Worm (Caenorhabditis elegans): Measurements from ENCODE around the gene rop-1.

The rop-1 gene

DNA sequence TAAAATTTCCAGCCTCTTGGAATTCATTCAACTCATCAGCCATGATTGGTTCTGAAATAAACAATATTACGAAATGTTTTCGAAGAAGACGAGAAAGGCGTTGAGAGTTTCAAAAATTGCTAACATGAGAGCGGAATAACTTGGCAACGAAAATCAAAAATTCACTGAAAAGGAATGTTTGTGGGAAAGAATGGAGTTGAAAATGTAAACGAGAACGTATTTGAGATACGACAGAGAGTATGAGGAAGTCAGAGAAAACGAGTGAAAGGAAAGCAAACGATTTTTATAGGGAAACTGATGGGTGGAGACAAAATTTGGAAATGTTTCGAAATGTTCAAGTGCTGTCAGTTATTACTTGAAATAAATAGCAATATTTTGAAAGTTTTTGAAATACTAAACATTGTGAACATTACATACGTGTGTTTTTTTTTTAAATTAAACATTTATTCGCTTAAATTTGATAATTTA lies at the start of gene rop-1:
Gene rop-1, minus strand, starts transcription at position 51 of the 468 bp plus-strand sequence.
- no peak for TF ChIP-seq him-1 (tag; optimal IDR thresholded peaks at IDR 0.05)
- TF ChIP-seq W03F9.2 (tag; optimal IDR thresholded peaks at IDR 0.05): no peak
- TF ChIP-seq dao-5 (tag; optimal IDR thresholded peaks at IDR 0.05): no peak

DNA sequence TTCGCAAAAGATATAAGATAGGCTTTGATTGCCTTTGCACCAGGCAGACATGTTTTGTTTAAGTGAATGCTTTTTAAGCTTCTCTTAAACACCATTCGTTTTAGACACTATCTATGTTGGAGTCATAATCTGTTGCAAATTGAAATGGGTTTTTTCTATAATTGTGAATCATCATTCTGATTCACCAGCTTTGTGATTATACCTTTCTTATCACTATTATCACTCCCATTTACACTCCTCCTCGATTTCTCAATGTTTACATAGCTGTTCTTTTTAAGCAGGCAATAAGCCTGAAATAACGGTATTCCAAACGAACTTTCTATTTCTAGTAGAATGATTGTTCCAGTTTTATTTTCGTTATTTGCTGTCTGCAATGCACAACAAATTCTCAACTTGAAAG lies 42.2 kb upstream of the rop-1 start, which contains the start of gene B0024.4:
Gene B0024.4, plus strand, starts transcription at position 301 of the 400 bp plus-strand sequence.
- TF ChIP-seq W03F9.2 (tag; optimal IDR thresholded peaks at IDR 0.05): no peak
- TF ChIP-seq him-1 (tag; optimal IDR thresholded peaks at IDR 0.05): no peak
- no peak for TF ChIP-seq dao-5 (tag; optimal IDR thresholded peaks at IDR 0.05)

DNA sequence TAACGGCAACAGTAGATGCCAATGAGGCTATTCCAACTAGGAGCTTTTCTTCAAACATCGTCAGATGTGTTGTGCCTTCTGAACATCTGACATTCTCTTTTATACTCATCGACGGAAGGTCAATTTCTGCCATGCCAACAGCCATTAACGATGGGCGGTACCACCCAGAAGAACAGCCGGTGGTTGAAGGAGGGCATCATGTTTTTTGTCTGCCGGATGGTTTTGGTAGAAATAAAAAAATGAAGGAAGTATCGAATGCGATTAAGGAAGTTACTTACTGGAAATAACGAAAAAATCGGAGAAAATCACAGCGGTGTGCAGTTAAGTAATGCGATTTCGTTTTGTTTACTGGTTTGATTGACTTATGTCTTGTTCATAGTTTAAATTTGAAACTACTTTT lies 39.7 kb upstream of the rop-1 start, which contains the start of gene col-150:
Gene col-150, minus strand, starts transcription at position 101 of the 400 bp plus-strand sequence.
- TF ChIP-seq dao-5 (tag; optimal IDR thresholded peaks at IDR 0.05): no peak
- no peak for TF ChIP-seq W03F9.2 (tag; optimal IDR thresholded peaks at IDR 0.05)
- TF ChIP-seq him-1 (tag; optimal IDR thresholded peaks at IDR 0.05): no peak

DNA sequence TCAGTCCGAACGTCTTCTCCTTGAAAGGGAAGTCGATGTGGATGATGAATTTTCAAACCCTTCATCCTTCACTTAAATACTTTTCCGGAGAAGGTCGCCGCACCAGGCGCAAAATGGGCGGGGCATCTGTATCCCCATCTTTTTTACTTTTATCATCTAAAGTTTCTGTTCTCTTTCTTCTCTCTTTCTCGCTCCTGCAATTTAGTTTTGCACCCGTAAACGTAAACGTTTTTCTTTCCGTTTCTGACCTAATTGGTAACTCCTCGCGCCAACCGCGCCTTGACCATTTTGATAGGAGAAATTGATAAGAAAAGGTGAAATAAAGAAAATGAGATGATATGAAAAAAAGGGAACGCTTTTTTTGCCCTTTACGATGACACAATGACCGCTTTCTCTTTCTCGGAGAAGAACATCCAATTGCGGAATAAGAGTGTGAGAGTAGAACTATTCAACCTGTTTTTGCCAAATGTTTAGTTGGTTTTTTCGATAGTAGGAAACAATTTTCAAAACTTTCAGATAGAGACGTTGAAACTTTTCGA lies 38.0 kb upstream of the rop-1 start, which contains the start of gene col-149:
Gene col-149, minus strand, starts transcription at position 51 of the 539 bp plus-strand sequence.
- TF ChIP-seq him-1 (tag; optimal IDR thresholded peaks at IDR 0.05): no peak
- no peak for TF ChIP-seq dao-5 (tag; optimal IDR thresholded peaks at IDR 0.05)
- no peak for TF ChIP-seq W03F9.2 (tag; optimal IDR thresholded peaks at IDR 0.05)

DNA sequence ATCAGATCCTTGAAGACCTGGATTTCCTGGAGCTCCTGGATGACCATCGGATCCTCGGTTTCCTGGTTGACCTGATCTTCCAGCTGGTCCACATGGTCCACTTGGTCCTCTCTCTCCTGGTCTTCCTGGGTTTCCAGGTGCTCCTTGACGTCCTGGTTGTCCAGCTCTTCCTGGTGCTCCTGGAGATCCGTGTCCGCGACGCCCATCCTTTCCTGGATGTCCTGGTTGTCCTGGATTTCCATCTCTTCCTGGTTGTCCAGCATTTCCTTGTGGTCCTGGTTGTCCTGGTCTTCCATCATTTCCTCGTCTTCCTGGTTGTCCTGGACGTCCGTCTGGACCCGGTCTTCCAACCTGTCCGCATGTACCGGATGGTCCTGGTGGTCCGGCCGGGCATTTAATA lies 37.0 kb upstream of the rop-1 start:
- TF ChIP-seq dao-5 (tag; optimal IDR thresholded peaks at IDR 0.05) (no peak), him-1 (tag; optimal IDR thresholded peaks at IDR 0.05) (no peak), W03F9.2 (tag; optimal IDR thresholded peaks at IDR 0.05) (no peak)

DNA sequence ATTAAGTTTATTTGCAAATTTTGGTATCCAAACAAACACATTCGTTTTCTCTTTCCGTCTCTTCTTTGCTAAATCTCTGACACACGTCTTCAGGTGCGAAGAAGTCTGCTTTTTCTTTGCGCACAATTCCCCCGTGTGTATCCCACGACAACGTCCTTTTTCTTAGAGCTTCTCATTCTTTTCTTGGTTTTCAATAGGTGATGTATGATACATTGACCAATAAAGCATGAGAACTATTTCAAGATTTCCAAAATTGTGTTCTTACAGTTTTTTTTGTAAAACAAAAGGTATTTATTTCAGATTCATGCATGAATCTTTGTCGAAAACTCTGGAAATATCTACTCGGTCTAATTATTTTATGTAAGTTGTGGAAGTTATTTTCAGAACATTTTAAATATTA lies 34.9 kb upstream of the rop-1 start, which contains the start of gene B0024.15:
Gene B0024.15, plus strand, starts transcription at position 301 of the 400 bp plus-strand sequence.
- TF ChIP-seq W03F9.2 (tag; optimal IDR thresholded peaks at IDR 0.05): no peak
- no peak for TF ChIP-seq him-1 (tag; optimal IDR thresholded peaks at IDR 0.05)
- TF ChIP-seq dao-5 (tag; optimal IDR thresholded peaks at IDR 0.05): no peak

- TF ChIP-seq dao-5 (tag; optimal IDR thresholded peaks at IDR 0.05): no peak
- TF ChIP-seq him-1 (tag; optimal IDR thresholded peaks at IDR 0.05): no peak
- TF ChIP-seq W03F9.2 (tag; optimal IDR thresholded peaks at IDR 0.05): no peak
Measured at ce11 chrV:10287260-10287659, 32.4 kb upstream of the rop-1 start, which contains the start of gene B0024.3. Gene B0024.3, plus strand, starts transcription at chrV:10287560.

DNA sequence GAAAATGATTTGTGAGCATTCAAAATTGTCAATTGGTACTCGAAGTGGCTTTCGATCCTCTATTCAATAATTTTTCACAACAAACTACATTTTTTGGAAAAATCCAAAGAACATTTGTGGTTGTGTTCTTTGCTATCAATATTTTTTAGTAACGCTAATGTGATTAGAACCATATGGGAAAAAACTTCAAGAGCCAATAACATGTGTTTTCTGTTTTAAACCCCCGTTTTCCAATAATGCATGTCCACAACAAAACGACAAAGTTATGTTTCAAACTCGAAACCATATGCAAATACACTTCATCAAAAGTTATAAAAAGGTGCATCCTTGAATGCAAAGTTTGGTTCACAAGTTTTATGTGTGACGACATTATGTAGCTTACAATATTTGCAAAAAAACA lies 31.0 kb upstream of the rop-1 start:
- TF ChIP-seq dao-5 (tag; optimal IDR thresholded peaks at IDR 0.05) (no peak), him-1 (tag; optimal IDR thresholded peaks at IDR 0.05) (no peak), W03F9.2 (tag; optimal IDR thresholded peaks at IDR 0.05) (no peak)

- TF ChIP-seq dao-5 (tag; optimal IDR thresholded peaks at IDR 0.05): no peak
Measured at ce11 chrV:10283444-10283843, 28.6 kb upstream of the rop-1 start, which contains the start of gene lys-3. Gene lys-3, minus strand, starts transcription at chrV:10283544.

DNA sequence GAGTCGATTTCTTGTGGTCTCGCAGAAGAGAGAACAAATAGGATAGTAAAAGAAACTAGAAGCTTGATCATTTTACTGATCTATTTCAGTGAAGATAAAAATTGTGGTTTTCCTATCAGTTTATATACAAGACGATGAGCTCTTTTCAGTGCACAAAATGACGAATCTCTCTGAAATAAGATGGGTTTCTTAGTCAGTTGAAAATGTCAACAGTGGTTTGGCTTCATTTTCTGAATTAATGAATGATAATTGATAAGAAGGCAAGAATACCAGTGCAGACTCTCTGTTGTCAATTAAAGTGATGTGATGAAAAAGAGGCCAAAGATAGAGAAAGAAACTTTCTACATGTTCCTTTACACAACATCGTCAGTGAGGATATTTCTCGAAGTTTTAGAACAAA lies 26.5 kb upstream of the rop-1 start, which contains the start of gene lys-2:
Gene lys-2, minus strand, starts transcription at position 101 of the 400 bp plus-strand sequence.
- TF ChIP-seq dao-5 (tag; optimal IDR thresholded peaks at IDR 0.05): no peak
- TF ChIP-seq him-1 (tag; optimal IDR thresholded peaks at IDR 0.05): no peak
- no peak for TF ChIP-seq W03F9.2 (tag; optimal IDR thresholded peaks at IDR 0.05)

ce11 chrV:10280112-10280511 lies 25.3 kb upstream of the rop-1 start:
- TF ChIP-seq him-1 (tag; optimal IDR thresholded peaks at IDR 0.05): no peak
- no peak for TF ChIP-seq W03F9.2 (tag; optimal IDR thresholded peaks at IDR 0.05)
- TF ChIP-seq dao-5 (tag; optimal IDR thresholded peaks at IDR 0.05): no peak

DNA sequence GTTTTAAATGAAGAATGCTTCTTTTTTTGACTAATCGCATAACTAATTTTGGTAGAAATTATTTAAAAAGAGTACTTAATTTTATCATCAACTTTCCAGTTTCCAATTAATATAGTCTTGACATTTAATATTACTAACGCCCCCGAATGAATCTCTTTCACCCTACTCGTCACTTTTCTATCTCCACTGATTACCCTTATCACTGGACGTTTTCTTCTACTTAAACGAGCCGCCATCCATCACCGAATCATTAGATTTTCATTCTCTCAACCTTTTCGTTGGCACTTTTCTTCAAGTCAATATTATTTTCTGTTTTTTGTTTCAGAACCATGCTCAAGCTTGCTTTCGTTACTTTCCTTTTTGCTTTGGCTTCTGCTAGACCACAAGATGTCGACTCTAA lies 22.7 kb upstream of the rop-1 start, which contains the start of gene lys-1:
Gene lys-1, plus strand, starts transcription at position 326 of the 400 bp plus-strand sequence.
- TF ChIP-seq W03F9.2 (tag; optimal IDR thresholded peaks at IDR 0.05) (no peak), him-1 (tag; optimal IDR thresholded peaks at IDR 0.05) (no peak), dao-5 (tag; optimal IDR thresholded peaks at IDR 0.05) (no peak)

- TF ChIP-seq him-1 (tag; optimal IDR thresholded peaks at IDR 0.05) (no peak), W03F9.2 (tag; optimal IDR thresholded peaks at IDR 0.05) (no peak), dao-5 (tag; optimal IDR thresholded peaks at IDR 0.05) (no peak)
Measured at ce11 chrV:10276038-10276437, 21.2 kb upstream of the rop-1 start.

DNA sequence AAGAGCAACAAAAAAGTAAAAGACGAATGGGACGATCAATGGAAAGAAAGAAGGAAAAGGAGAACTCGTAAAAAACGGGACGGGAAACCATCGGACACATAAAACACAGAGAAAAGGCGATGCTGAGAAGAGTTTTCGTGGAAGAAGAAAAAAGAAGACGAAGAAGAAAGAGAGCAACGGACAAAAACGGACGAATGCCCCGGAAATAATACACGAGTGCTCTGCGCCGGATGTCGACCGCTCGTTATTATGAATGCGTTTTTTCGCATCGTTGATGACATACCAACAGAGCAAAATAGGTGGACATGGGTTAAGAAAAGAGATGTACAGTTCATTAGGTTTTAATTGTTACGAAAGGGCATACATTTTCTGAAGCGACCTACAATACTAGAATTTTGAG lies 20.8 kb upstream of the rop-1 start, which contains the start of gene Y22F5A.11:
Gene Y22F5A.11, minus strand, starts transcription at position 28 of the 400 bp plus-strand sequence.
- TF ChIP-seq dao-5 (tag; optimal IDR thresholded peaks at IDR 0.05) (no peak), him-1 (tag; optimal IDR thresholded peaks at IDR 0.05) (no peak), W03F9.2 (tag; optimal IDR thresholded peaks at IDR 0.05) (no peak)
